Fruit fly (Drosophila melanogaster) whole organism, prepupa: ENCODE data around the gene CG31213.

Source experiments
- Blimp-1 ChIP-seq: fragments of 200-800 bp; sonication (Bioruptor generic); optimal IDR thresholded peaks from 3 replicates; lab custom pipeline; 2017; ENCODE audit warnings: missing biosample characterization, missing genetic modification characterization, mild to moderate bottlenecking, moderate library complexity, missing genetic modification reagents
- CG10631 ChIP-seq: fragments of 200-800 bp; sonication (Bioruptor generic); optimal IDR thresholded peaks from 2 replicates; lab custom pipeline; 2016; ENCODE audit warnings: missing biosample characterization, missing genetic modification characterization
- CG11762 ChIP-seq: fragments of 200-800 bp; sonication (Bioruptor generic); optimal IDR thresholded peaks from 3 replicates; lab custom pipeline; 2016; ENCODE audit warnings: missing biosample characterization, missing genetic modification characterization; ENCODE audit not compliant: insufficient read depth
- CG1621 ChIP-seq: fragments of 200-800 bp; sonication (Bioruptor generic); optimal IDR thresholded peaks from 3 replicates; lab custom pipeline; 2018; ENCODE audit warnings: missing biosample characterization, mild to moderate bottlenecking, missing genetic modification characterization
- CG16779 ChIP-seq: fragments of 200-800 bp; sonication (Bioruptor generic); optimal IDR thresholded peaks from 3 replicates; lab custom pipeline; 2017; ENCODE audit warnings: missing biosample characterization, mild to moderate bottlenecking, missing genetic modification characterization
- CG3032 ChIP-seq: fragments of 200-800 bp; optimal IDR thresholded peaks from 2 replicates; lab custom pipeline; 2019; ENCODE audit warnings: missing biosample characterization, mild to moderate bottlenecking, missing genetic modification characterization, moderate library complexity
- CG6276 ChIP-seq: fragments of 200-800 bp; sonication (Bioruptor generic); optimal IDR thresholded peaks from 2 replicates; lab custom pipeline; 2017; ENCODE audit warnings: missing biosample characterization, mild to moderate bottlenecking, missing genetic modification characterization
- CG7368 ChIP-seq: fragments of 200-800 bp; sonication (Bioruptor generic); optimal IDR thresholded peaks from 3 replicates; lab custom pipeline; 2016; ENCODE audit warnings: missing biosample characterization, missing genetic modification characterization
- CG8632 ChIP-seq: fragments of 200-800 bp; sonication (Bioruptor generic); optimal IDR thresholded peaks from 3 replicates; lab custom pipeline; 2016; ENCODE audit warnings: missing biosample characterization, missing genetic modification characterization
- Ets21C ChIP-seq: fragments of 200-800 bp; sonication (Bioruptor generic); optimal IDR thresholded peaks from 3 replicates; lab custom pipeline; 2016; ENCODE audit warnings: missing biosample characterization, missing genetic modification characterization
- Met ChIP-seq: fragments of 200-800 bp; sonication (Bioruptor generic); optimal IDR thresholded peaks from 3 replicates; lab custom pipeline; 2016; ENCODE audit warnings: missing biosample characterization, missing genetic modification characterization
- achi ChIP-seq: fragments of 200-800 bp; sonication (Bioruptor generic); optimal IDR thresholded peaks from 3 replicates; lab custom pipeline; 2016; ENCODE audit warnings: missing biosample characterization, missing genetic modification characterization

dm6 chr3R:20010942-20011341 lies 38.2 kb downstream of the CG31213 start:
- TF ChIP-seq CG8632 (no peak), CG6276 (GFP tag; lab: Kevin White, UChicago) (no peak), CG10631 (GFP tag; lab: Kevin White, UChicago) (no peak), Ets21C (GFP tag; lab: Kevin White, UChicago) (no peak), CG16779 (tag; lab: Kevin White, UChicago) (no peak), CG11762 (GFP tag; lab: Kevin White, UChicago) (no peak), CG1621 (no peak), Blimp-1 (GFP tag; lab: Kevin White, UChicago) (no peak), CG3032 (tag; lab: Kevin White, UChicago) (no peak), Met (no peak), CG7368 (GFP tag; lab: Kevin White, UChicago) (no peak), achi (GFP tag; lab: Kevin White, UChicago) (no peak)
